Fruit fly (Drosophila melanogaster): ENCODE data around the gene wat.
A peak's percentile ranks its signal among the peaks of the same experiment; 100 is the strongest.

wat gene

DNA sequence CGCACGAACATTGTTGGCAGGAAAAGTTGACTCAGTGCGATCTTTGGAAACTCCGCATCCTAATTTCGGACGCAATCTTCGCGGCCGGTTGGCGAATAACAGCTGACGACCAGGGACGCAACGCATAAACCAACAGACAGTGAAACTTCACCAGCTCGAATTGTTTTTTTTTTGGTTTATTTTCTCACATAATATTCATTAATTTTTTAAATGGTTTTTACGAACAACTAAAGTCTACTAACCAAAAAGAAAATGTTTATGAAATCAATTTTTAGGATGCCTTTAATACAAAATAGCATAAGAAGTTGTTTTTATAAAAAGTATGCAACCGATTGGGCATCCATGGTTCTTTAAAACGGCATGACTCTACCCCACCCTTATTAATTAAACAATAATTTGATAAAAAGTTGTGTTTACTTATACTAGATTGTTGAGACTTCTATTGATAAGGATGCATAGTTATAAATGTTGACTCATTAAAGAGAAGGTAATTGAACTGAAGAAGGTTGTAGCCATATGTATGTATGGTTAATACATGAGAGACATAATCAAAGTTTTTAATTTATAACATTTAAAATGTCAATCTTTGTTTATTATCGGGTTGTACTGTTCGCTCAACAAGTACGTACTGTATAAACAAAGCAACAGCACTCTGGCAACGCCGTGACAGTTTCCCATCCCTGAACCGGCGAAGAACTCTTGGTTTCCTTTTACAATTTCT lies 13.9 kb upstream of the wat start, which contains the start of the genes beta4GalNAcTB and Cpsf100 (continued):
- TF ChIP-seq CG17612 (GFP tag; IDR thresholded peaks at IDR 0.05) = no peak; the same call in 1 of the 2 replicates
- peak; percentile 97 for TF ChIP-seq Ets65A (GFP tag)
- no peak for TF ChIP-seq CG7963 (GFP tag; IDR thresholded peaks at IDR 0.05; ENCODE audit: partially characterized antibody)
- peak; percentile 40 for TF ChIP-seq CG12744 (GFP tag; optimal IDR thresholded peaks at IDR 0.05)
- peak; percentile 77 for TF ChIP-seq CG32532 (GFP tag; IDR thresholded peaks at IDR 0.05)
- TF ChIP-seq Doc3 (GFP tag; IDR thresholded peaks at IDR 0.05; ENCODE audit: partially characterized antibody) = no peak
- no peak for TF ChIP-seq prd (optimal IDR thresholded peaks at IDR 0.05)
- TF ChIP-seq prd (GFP tag; IDR thresholded peaks at IDR 0.05) = peak; percentile 77
- peak; percentile 61 for TF ChIP-seq CG11247 (GFP tag; IDR thresholded peaks at IDR 0.05)
- no peak for TF ChIP-seq gfzf (GFP tag; optimal IDR thresholded peaks at IDR 0.05)
- no peak for TF ChIP-seq CG16779 (GFP tag; IDR thresholded peaks at IDR 0.05)
- peak; percentile 39 for TF ChIP-seq unpg (GFP tag; optimal IDR thresholded peaks at IDR 0.05)
- TF ChIP-seq chm (GFP tag; IDR thresholded peaks at IDR 0.05) = 0 out of 2 replicates have a peak, but pooled peaks have one; percentile 52
- TF ChIP-seq ranshi (GFP tag; IDR thresholded peaks at IDR 0.05) = peak; percentile 56; the same call in 1 of the 2 replicates
- peak; percentile 29; the same call in 1 of the 2 replicates for TF ChIP-seq Ada2b (GFP tag; IDR thresholded peaks at IDR 0.05)
- peak; percentile 79 for TF ChIP-seq dysf (GFP tag; IDR thresholded peaks at IDR 0.05)
- peak; percentile 64 for TF ChIP-seq CG32772 (GFP tag; IDR thresholded peaks at IDR 0.05)
- peak; percentile 21 for TF ChIP-seq Dad (GFP tag; optimal IDR thresholded peaks at IDR 0.05)
- no peak for TF ChIP-seq tll (GFP tag; optimal IDR thresholded peaks at IDR 0.05)
- TF ChIP-seq CG16813 (GFP tag; IDR thresholded peaks at IDR 0.05; ENCODE audit: partially characterized antibody) = no peak
- TF ChIP-seq Drgx (GFP tag; IDR thresholded peaks at IDR 0.05) = no peak
- TF ChIP-seq CG3163 (GFP tag; optimal IDR thresholded peaks at IDR 0.05) = no peak
- peak; percentile 51 for TF ChIP-seq CG9876 (GFP tag; optimal IDR thresholded peaks at IDR 0.05)
- peak; percentile 68 for TF ChIP-seq HLH54F (GFP tag; optimal IDR thresholded peaks at IDR 0.05)
- peak; percentile 72 for TF ChIP-seq dmrt99B (tag; optimal IDR thresholded peaks at IDR 0.05)
- no peak for TF ChIP-seq toy (GFP tag; IDR thresholded peaks at IDR 0.05)
- TF ChIP-seq CG17361 (GFP tag; IDR thresholded peaks at IDR 0.05) = peak; percentile 96
- no peak for TF ChIP-seq nau (GFP tag; optimal IDR thresholded peaks at IDR 0.05)
- TF ChIP-seq pfk (GFP tag; optimal IDR thresholded peaks at IDR 0.05) = no peak
- TF ChIP-seq CG18476 (GFP tag; optimal IDR thresholded peaks at IDR 0.05) = peak; percentile 78
- TF ChIP-seq CG8281 (tag; optimal IDR thresholded peaks at IDR 0.05) = peak; percentile 37
- no peak for TF ChIP-seq Hr39 (optimal IDR thresholded peaks at IDR 0.05)
- TF ChIP-seq CG11398 (GFP tag; optimal IDR thresholded peaks at IDR 0.05) = no peak
- no peak for TF ChIP-seq D (optimal IDR thresholded peaks at IDR 0.05)
- TF ChIP-seq D (GFP tag; optimal IDR thresholded peaks at IDR 0.05) = peak; percentile 70
- peak; percentile 8 for TF ChIP-seq CG15514 (GFP tag; optimal IDR thresholded peaks at IDR 0.05)
- peak; percentile 78 for TF ChIP-seq Max (GFP tag; optimal IDR thresholded peaks at IDR 0.05)
- TF ChIP-seq Bdp1 (GFP tag; optimal IDR thresholded peaks at IDR 0.05) = peak; percentile 48
- no peak for TF ChIP-seq CG17568 (GFP tag; optimal IDR thresholded peaks at IDR 0.05)
- peak; percentile 65 for TF ChIP-seq fu2 (GFP tag; optimal IDR thresholded peaks at IDR 0.05)
- no peak; the same call in 1 of the 2 replicates for TF ChIP-seq gsb (GFP tag; IDR thresholded peaks at IDR 0.05)
- peak; percentile 81 for TF ChIP-seq CG1233 (GFP tag; optimal IDR thresholded peaks at IDR 0.05)
- peak; percentile 78 for TF ChIP-seq CG12391 (tag; optimal IDR thresholded peaks at IDR 0.05)
- no peak for TF ChIP-seq so (GFP tag; IDR thresholded peaks at IDR 0.05)
- TF ChIP-seq ems (GFP tag; optimal IDR thresholded peaks at IDR 0.05) = peak; percentile 21
- TF ChIP-seq zf30C (GFP tag; optimal IDR thresholded peaks at IDR 0.05) = no peak
- TF ChIP-seq pho (GFP tag; optimal IDR thresholded peaks at IDR 0.05) = peak; percentile 55
- peak; percentile 89 for TF ChIP-seq CG9727 (GFP tag; optimal IDR thresholded peaks at IDR 0.05)
- TF ChIP-seq sob (GFP tag; IDR thresholded peaks at IDR 0.05) = peak; percentile 48; the same call in 1 of the 2 replicates
- peak; percentile 27 for TF ChIP-seq NC2β (GFP tag; optimal IDR thresholded peaks at IDR 0.05)

All from whole organism, embryonic.